Fruit fly (Drosophila melanogaster) whole organism, embryonic: ENCODE results near the gene CG33934.

ENCODE experiments used
- Aef1 ChIP-seq: fragments of 200-800 bp; sonication (Bioruptor generic); IDR thresholded peaks from 3 replicates; pipeline ENCODE4 v1.3.6; 2022; ENCODE audit warnings: missing biosample characterization, missing genetic modification characterization
- Asciz ChIP-seq: fragments of 200-800 bp; sonication (Bioruptor generic); optimal IDR thresholded peaks from 2 replicates; lab custom pipeline; 2017; ENCODE audit warnings: missing biosample characterization, mild to moderate bottlenecking, missing genetic modification characterization, missing genetic modification reagents
- Atf6 ChIP-seq: fragments of 200-800 bp; sonication (Bioruptor generic); IDR thresholded peaks from 2 replicates; pipeline ENCODE4 v1.3.6; 2022; ENCODE audit warnings: missing biosample characterization, missing genetic modification characterization
- Bteb2 ChIP-seq: fragments of 200-800 bp; sonication (Bioruptor generic); optimal IDR thresholded peaks from 2 replicates; lab custom pipeline; 2016; ENCODE audit warnings: missing biosample characterization, missing genetic modification characterization
- CG10147 ChIP-seq: fragments of 200-800 bp; sonication (Bioruptor generic); optimal IDR thresholded peaks from 2 replicates; lab custom pipeline; 2019; ENCODE audit warnings: missing biosample characterization, mild to moderate bottlenecking, missing genetic modification characterization, moderate library complexity
- CG1024 ChIP-seq: fragments of 200-800 bp; sonication (Bioruptor generic); IDR thresholded peaks from 2 replicates; pipeline ENCODE4 v1.3.6; 2022; ENCODE audit warnings: missing biosample characterization, missing genetic modification characterization
- CG10267 ChIP-seq: fragments of 200-800 bp; sonication (Bioruptor generic); optimal IDR thresholded peaks from 2 replicates; lab custom pipeline; 2018; ENCODE audit warnings: missing biosample characterization, mild to moderate bottlenecking, missing genetic modification characterization, moderate library complexity
- CG14441 ChIP-seq: fragments of 200-800 bp; sonication (Bioruptor generic); IDR thresholded peaks from 2 replicates; pipeline ENCODE4 v1.3.6; 2022; ENCODE audit warnings: missing biosample characterization, missing genetic modification characterization
- CG16863 ChIP-seq: fragments of 200-800 bp; sonication (Bioruptor generic); optimal IDR thresholded peaks from 3 replicates; lab custom pipeline; 2016; ENCODE audit warnings: missing biosample characterization, missing genetic modification characterization
- CG17359 ChIP-seq: fragments of 200-800 bp; sonication (Bioruptor generic); optimal IDR thresholded peaks from 3 replicates; lab custom pipeline; 2018; ENCODE audit warnings: missing biosample characterization, mild to moderate bottlenecking, missing genetic modification characterization, moderate library complexity
- CG18011 ChIP-seq: fragments of 200-800 bp; sonication (Bioruptor generic); optimal IDR thresholded peaks from 2 replicates; lab custom pipeline; 2017; ENCODE audit warnings: missing biosample characterization, missing genetic modification characterization, mild to moderate bottlenecking, moderate library complexity, missing genotype
- CG31224 ChIP-seq: fragments of 200-800 bp; sonication (Bioruptor generic); IDR thresholded peaks from 2 replicates; pipeline ENCODE4 v1.3.6; 2022; ENCODE audit warnings: missing biosample characterization, missing genetic modification characterization
- CG4282 ChIP-seq: fragments of 200-800 bp; sonication (Bioruptor generic); optimal IDR thresholded peaks from 2 replicates; lab custom pipeline; 2016; ENCODE audit warnings: missing biosample characterization, missing genetic modification characterization
- CG5245 ChIP-seq: fragments of 200-800 bp; sonication (Bioruptor generic); optimal IDR thresholded peaks from 3 replicates; lab custom pipeline; 2016; ENCODE audit warnings: missing biosample characterization, missing genetic modification characterization
- CG6683 ChIP-seq: fragments of 200-800 bp; sonication (Bioruptor generic); optimal IDR thresholded peaks from 2 replicates; lab custom pipeline; 2017; ENCODE audit warnings: missing biosample characterization, mild to moderate bottlenecking, missing genetic modification characterization, missing genetic modification reagents
- CG6689 ChIP-seq: fragments of 200-800 bp; sonication (Bioruptor generic); IDR thresholded peaks from 2 replicates; pipeline ENCODE4 v1.3.6; 2022; ENCODE audit warnings: missing biosample characterization, missing genetic modification characterization
- CG6854 ChIP-seq: fragments of 200-800 bp; sonication (Bioruptor generic); optimal IDR thresholded peaks from 3 replicates; lab custom pipeline; 2017; ENCODE audit warnings: missing biosample characterization, mild to moderate bottlenecking, missing genetic modification characterization
- CG7556 ChIP-seq: fragments of 200-800 bp; sonication (Bioruptor generic); optimal IDR thresholded peaks from 2 replicates; lab custom pipeline; 2017; ENCODE audit warnings: missing biosample characterization, mild to moderate bottlenecking, missing genetic modification characterization
- CTCF ChIP-seq: fragments of 200-800 bp; sonication (Bioruptor generic); optimal IDR thresholded peaks from 2 replicates; lab custom pipeline; 2017; ENCODE audit warnings: missing biosample characterization, mild to moderate bottlenecking, missing genetic modification characterization, moderate library complexity
- Camta ChIP-seq: fragments of 200-800 bp; sonication (Bioruptor generic); optimal IDR thresholded peaks from 2 replicates; lab custom pipeline; 2016; ENCODE audit warnings: missing biosample characterization, missing genetic modification characterization
- Chrac-16 ChIP-seq: fragments of 200-800 bp; sonication (Bioruptor generic); optimal IDR thresholded peaks from 3 replicates; lab custom pipeline; 2016; ENCODE audit warnings: missing biosample characterization, missing genetic modification characterization
- Doc3 ChIP-seq: fragments of 200-800 bp; sonication (Bioruptor generic); IDR thresholded peaks from 3 replicates; pipeline ENCODE4 v1.3.6; 2022; ENCODE audit warnings: missing biosample characterization, missing genetic modification characterization; ENCODE audit not compliant: partially characterized antibody
- H2.0 ChIP-seq: fragments of 200-800 bp; sonication (Bioruptor generic); IDR thresholded peaks from 2 replicates; pipeline ENCODE4 v1.3.6; 2022; ENCODE audit warnings: missing biosample characterization, missing genetic modification characterization
- Lhr ChIP-seq: fragments of 200-800 bp; sonication (Bioruptor generic); optimal IDR thresholded peaks from 3 replicates; lab custom pipeline; 2017; ENCODE audit warnings: mild to moderate bottlenecking, missing biosample characterization, missing genetic modification reagents, missing genetic modification characterization
- Lim3 ChIP-seq: fragments of 200-800 bp; sonication (Bioruptor generic); IDR thresholded peaks from 2 replicates; pipeline ENCODE4 v1.3.6; 2022; ENCODE audit warnings: missing biosample characterization, missing genetic modification characterization
- Lpt ChIP-seq: fragments of >200 bp; optimal IDR thresholded peaks from 2 replicates; lab custom pipeline; 2018; ENCODE audit warnings: missing biosample characterization, missing genetic modification characterization
- Meics ChIP-seq: fragments of 200-800 bp; sonication (Bioruptor generic); optimal IDR thresholded peaks from 2 replicates; lab custom pipeline; 2017; ENCODE audit warnings: missing biosample characterization, mild to moderate bottlenecking, missing genetic modification characterization
- Rfx ChIP-seq: fragments of 200-800 bp; sonication (Bioruptor generic); IDR thresholded peaks from 2 replicates; pipeline ENCODE4 v1.3.6; 2022; ENCODE audit warnings: missing biosample characterization, missing genetic modification characterization
- Scr ChIP-seq: fragments of 200-800 bp; sonication (Bioruptor generic); IDR thresholded peaks from 2 replicates; pipeline ENCODE4 v1.3.6; 2022; ENCODE audit warnings: missing biosample characterization, missing genetic modification characterization; ENCODE audit not compliant: partially characterized antibody
- Sin3A ChIP-seq: fragments of >200 bp; optimal IDR thresholded peaks from 2 replicates; lab custom pipeline; 2018
- Sry-δ ChIP-seq: fragments of 200-800 bp; sonication (Bioruptor generic); optimal IDR thresholded peaks from 2 replicates; lab custom pipeline; 2016; ENCODE audit warnings: missing biosample characterization, missing genetic modification characterization
- Vsx1 ChIP-seq: fragments of 200-800 bp; sonication (Bioruptor generic); optimal IDR thresholded peaks from 2 replicates; lab custom pipeline; 2017; ENCODE audit warnings: missing biosample characterization, mild to moderate bottlenecking, missing genetic modification characterization, missing genetic modification reagents
- ab ChIP-seq: fragments of 200-800 bp; sonication (Bioruptor generic); optimal IDR thresholded peaks from 2 replicates; lab custom pipeline; 2016; ENCODE audit warnings: missing biosample characterization, missing genetic modification characterization
- br ChIP-seq: fragments of >200 bp; optimal IDR thresholded peaks from 2 replicates; lab custom pipeline; 2017
- cg ChIP-seq: fragments of 200-800 bp; sonication (Bioruptor generic); optimal IDR thresholded peaks from 3 replicates; lab custom pipeline; 2019; ENCODE audit warnings: missing biosample characterization, mild to moderate bottlenecking, missing genetic modification characterization, moderate library complexity
- crp ChIP-seq, 2 experiments: fragments of 200-800 bp; sonication (Bioruptor generic); optimal IDR thresholded peaks; 2 replicates in 1 of 2; 3 replicates in 1 of 2; lab custom pipeline; 2017; ENCODE audit warnings: missing biosample characterization in 2 of 2, missing genetic modification characterization in 2 of 2, mild to moderate bottlenecking in 1 of 2, moderate library complexity in 1 of 2
- da ChIP-seq: fragments of 200-800 bp; sonication (Bioruptor generic); optimal IDR thresholded peaks from 2 replicates; lab custom pipeline; 2016; ENCODE audit warnings: missing biosample characterization, missing genetic modification characterization
- dm ChIP-seq: fragments of 200-800 bp; sonication (Bioruptor generic); optimal IDR thresholded peaks from 3 replicates; lab custom pipeline; 2016; ENCODE audit warnings: missing biosample characterization, missing genetic modification characterization
- dmrt11E ChIP-seq: fragments of 200-800 bp; sonication (Bioruptor generic); optimal IDR thresholded peaks from 3 replicates; lab custom pipeline; 2018; ENCODE audit warnings: missing biosample characterization, mild to moderate bottlenecking, missing genetic modification characterization, moderate library complexity
- esg ChIP-seq: fragments of 200-800 bp; sonication (Bioruptor generic); conservative IDR thresholded peaks from 2 replicates; pipeline ENCODE4 v1.3.6; 2022; ENCODE audit warnings: missing biosample characterization, missing genetic modification characterization
- fu2 ChIP-seq: fragments of 200-800 bp; sonication (Bioruptor generic); optimal IDR thresholded peaks from 2 replicates; lab custom pipeline; 2016; ENCODE audit warnings: missing biosample characterization, missing genetic modification characterization
- gcm2 ChIP-seq: fragments of 200-800 bp; sonication (Bioruptor generic); optimal IDR thresholded peaks from 2 replicates; lab custom pipeline; 2016; ENCODE audit warnings: missing biosample characterization, missing genetic modification characterization
- her ChIP-seq: fragments of 200-800 bp; sonication (Bioruptor generic); optimal IDR thresholded peaks from 2 replicates; lab custom pipeline; 2016; ENCODE audit warnings: missing biosample characterization, missing genetic modification characterization
- hkb ChIP-seq, 2 experiments: fragments of 200-800 bp in 1 of 2; fragments of >200 bp in 1 of 2; sonication (Bioruptor generic) in 1 of 2; IDR thresholded peaks in 1 of 2; optimal IDR thresholded peaks in 1 of 2; 2 replicates each; pipeline versions ENCODE4 v1.3.6 to Lab custom; 2017 to 2022; ENCODE audit warnings: missing biosample characterization in 1 of 2, missing genetic modification characterization in 1 of 2
- pzg ChIP-seq: fragments of 200-800 bp; sonication (Bioruptor generic); optimal IDR thresholded peaks from 3 replicates; lab custom pipeline; 2018; ENCODE audit warnings: missing biosample characterization, mild to moderate bottlenecking, missing genetic modification characterization, moderate library complexity
- repo ChIP-seq: fragments of 200-800 bp; sonication (Bioruptor generic); optimal IDR thresholded peaks from 2 replicates; lab custom pipeline; 2016; ENCODE audit warnings: missing biosample characterization, missing genetic modification characterization
- ro ChIP-seq: fragments of 200-800 bp; sonication (Bioruptor generic); IDR thresholded peaks from 2 replicates; pipeline ENCODE4 v1.3.6; 2022; ENCODE audit warnings: missing biosample characterization, missing genetic modification characterization
- tin ChIP-seq: fragments of 200-800 bp; sonication (Bioruptor generic); optimal IDR thresholded peaks from 3 replicates; lab custom pipeline; 2016; ENCODE audit warnings: missing biosample characterization, missing genetic modification characterization
- tll ChIP-seq, 2 experiments: fragments of 200-800 bp in 1 of 2; fragments of >200 bp in 1 of 2; sonication (Bioruptor generic) in 1 of 2; optimal IDR thresholded peaks; 2 replicates each; lab custom pipeline; 2017 to 2019; ENCODE audit warnings: missing biosample characterization in 2 of 2, missing genetic modification characterization in 2 of 2, mild to moderate bottlenecking in 1 of 2, moderate library complexity in 1 of 2
- tna ChIP-seq: fragments of 200-800 bp; sonication (Bioruptor generic); IDR thresholded peaks from 2 replicates; pipeline ENCODE4 v1.3.6; 2022; ENCODE audit warnings: missing biosample characterization, missing genetic modification characterization; ENCODE audit not compliant: partially characterized antibody
- wdn ChIP-seq: fragments of 200-800 bp; sonication (Bioruptor generic); IDR thresholded peaks from 2 replicates; pipeline ENCODE4 v1.3.6; 2022; ENCODE audit warnings: missing biosample characterization, missing genetic modification characterization

Gene CG33934

DNA sequence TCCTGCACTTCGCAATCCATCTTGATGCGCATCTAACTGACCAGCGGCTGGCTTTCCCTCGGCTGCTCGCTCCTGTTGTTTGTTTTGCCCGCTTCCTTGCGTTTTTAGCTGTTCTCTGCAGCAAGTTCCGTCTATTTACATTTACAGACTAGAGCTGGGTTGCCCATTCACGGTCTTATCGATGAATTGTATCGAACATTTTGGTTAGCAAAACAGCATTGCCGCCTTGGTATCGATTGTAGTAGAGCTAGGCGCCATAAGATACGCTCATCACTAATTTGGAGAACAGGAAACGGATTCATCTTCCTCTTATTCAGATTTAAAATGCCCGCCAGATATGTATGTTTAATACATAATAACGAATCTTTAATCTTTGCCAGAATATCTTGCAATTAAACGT, 6.7 kb upstream of the CG33934 start, which contains the start of gene Regnase-1 (continued):
- TF ChIP-seq Sin3A (lab: Kevin White, UChicago) (peak; percentile 51), Lim3 (GFP tag; lab: Robert Waterston, UW) (no peak), CG10267 (peak; percentile 91), wdn (GFP tag; lab: Robert Waterston, UW) (peak; percentile 85), fu2 (GFP tag; lab: Kevin White, UChicago) (peak; percentile 88), tna (GFP tag; lab: Robert Waterston, UW) (peak; percentile 93), Scr (GFP tag; lab: Robert Waterston, UW) (peak; percentile 96), repo (peak; percentile 83), dm (GFP tag; lab: Kevin White, UChicago) (peak; percentile 90), CG1024 (GFP tag; lab: Robert Waterston, UW) (peak; percentile 80), CG17359 (peak; percentile 94), Doc3 (GFP tag; lab: Robert Waterston, UW) (peak; percentile 93), br (lab: Kevin White, UChicago) (no peak), CG31224 (GFP tag; lab: Robert Waterston, UW) (peak; percentile 84), CG14441 (GFP tag; lab: Robert Waterston, UW) (peak; percentile 77), CG7556 (GFP tag; lab: Kevin White, UChicago) (peak; percentile 80), ab (GFP tag; lab: Kevin White, UChicago) (no peak), CG5245 (GFP tag; lab: Kevin White, UChicago) (peak; percentile 81), Camta (GFP tag; lab: Kevin White, UChicago) (peak; percentile 90), ro (GFP tag; lab: Robert Waterston, UW) (no peak), hkb (optimal IDR thresholded peaks at IDR 0.05; lab: Kevin White, UChicago) (no peak), hkb (GFP tag; IDR thresholded peaks at IDR 0.05; lab: Robert Waterston, UW) (peak; percentile 93), CG4282 (GFP tag; lab: Kevin White, UChicago) (peak; percentile 66), tll (GFP tag; optimal IDR thresholded peaks at IDR 0.05; lab: Kevin White, UChicago) (no peak), Aef1 (peak; percentile 68; the same call in 2 of the 3 replicates), esg (GFP tag; lab: Robert Waterston, UW) (0 out of 2 replicates have a peak, but pooled peaks have one; percentile 15), tin (GFP tag; lab: Kevin White, UChicago) (peak; percentile 83), Lpt (GFP tag; lab: Kevin White, UChicago) (no peak), Vsx1 (GFP tag; lab: Kevin White, UChicago) (peak; percentile 95), Bteb2 (peak; percentile 85), CG10147 (GFP tag; lab: Kevin White, UChicago) (peak; percentile 86), Chrac-16 (GFP tag; lab: Kevin White, UChicago) (peak; percentile 59), Meics (GFP tag; lab: Kevin White, UChicago) (peak; percentile 95), dmrt11E (tag; lab: Kevin White, UChicago) (peak; percentile 76), CTCF (peak; percentile 73), H2.0 (GFP tag; lab: Robert Waterston, UW) (peak; percentile 87), CG16863 (GFP tag; lab: Kevin White, UChicago) (peak; percentile 77), crp (GFP tag; optimal IDR thresholded peaks at IDR 0.05; lab: Kevin White, UChicago) (peak in 1 of 2 experiments; percentile 63), Asciz (peak; percentile 95), CG6683 (GFP tag; lab: Kevin White, UChicago) (peak; percentile 89), CG6689 (GFP tag; lab: Robert Waterston, UW) (peak; percentile 79), gcm2 (GFP tag; lab: Kevin White, UChicago) (peak; percentile 74), Rfx (peak; percentile 95), Lhr (peak; percentile 88), Atf6 (peak; percentile 89), CG18011 (GFP tag; lab: Kevin White, UChicago) (peak; percentile 83), cg (GFP tag; lab: Kevin White, UChicago) (no peak), da (peak; percentile 87), pzg (GFP tag; lab: Kevin White, UChicago) (peak; percentile 95), CG6854 (GFP tag; lab: Kevin White, UChicago) (peak; percentile 93), her (GFP tag; lab: Kevin White, UChicago) (peak; percentile 91), Sry-δ (GFP tag; lab: Kevin White, UChicago) (peak; percentile 100)
